Fruit fly (Drosophila melanogaster) whole organism, embryonic: ENCODE data around the gene Sidpn.

Source experiments
- ATbp ChIP-seq: fragments of 200-800 bp; sonication (Bioruptor generic); optimal IDR thresholded peaks from 2 replicates; lab custom pipeline; 2017; ENCODE audit warnings: missing biosample characterization, mild to moderate bottlenecking, missing genetic modification characterization, missing genetic modification reagents
- Atf3 ChIP-seq: fragments of 200-800 bp; sonication (Bioruptor generic); optimal IDR thresholded peaks from 3 replicates; lab custom pipeline; 2016; ENCODE audit warnings: missing biosample characterization, missing genetic modification characterization
- BEAF-32 ChIP-seq: fragments of 200-800 bp; sonication (Bioruptor generic); optimal IDR thresholded peaks from 3 replicates; lab custom pipeline; 2017; ENCODE audit warnings: missing biosample characterization, missing genetic modification characterization, mild to moderate bottlenecking, moderate library complexity, missing genetic modification reagents
- CG10147 ChIP-seq: fragments of 200-800 bp; sonication (Bioruptor generic); optimal IDR thresholded peaks from 2 replicates; lab custom pipeline; 2019; ENCODE audit warnings: missing biosample characterization, mild to moderate bottlenecking, missing genetic modification characterization, moderate library complexity
- CG10274 ChIP-seq: fragments of 200-800 bp; sonication (Bioruptor generic); optimal IDR thresholded peaks from 3 replicates; lab custom pipeline; 2017; ENCODE audit warnings: missing biosample characterization, mild to moderate bottlenecking, missing genetic modification characterization
- CG13424 ChIP-seq: fragments of 200-800 bp; sonication (Bioruptor generic); optimal IDR thresholded peaks from 2 replicates; lab custom pipeline; 2019; ENCODE audit warnings: missing biosample characterization, mild to moderate bottlenecking, missing genetic modification characterization, moderate library complexity
- CG13775 ChIP-seq: fragments of 200-800 bp; sonication (Bioruptor generic); optimal IDR thresholded peaks from 3 replicates; lab custom pipeline; 2017; ENCODE audit warnings: missing biosample characterization, mild to moderate bottlenecking, missing genetic modification characterization
- CG1529 ChIP-seq: fragments of 200-800 bp; sonication (Bioruptor generic); optimal IDR thresholded peaks from 3 replicates; lab custom pipeline; 2018; ENCODE audit warnings: missing biosample characterization, missing genetic modification characterization
- CG15514 ChIP-seq: fragments of 200-800 bp; sonication (Bioruptor generic); optimal IDR thresholded peaks from 3 replicates; lab custom pipeline; 2017; ENCODE audit warnings: missing biosample characterization, missing genetic modification characterization, mild to moderate bottlenecking, moderate library complexity, missing genetic modification reagents
- CG17328 ChIP-seq: fragments of 200-800 bp; sonication (Bioruptor generic); IDR thresholded peaks from 2 replicates; pipeline ENCODE4 v1.3.6; 2022; ENCODE audit warnings: missing biosample characterization, missing genetic modification characterization
- CG1792 ChIP-seq: fragments of 200-800 bp; sonication (Bioruptor generic); optimal IDR thresholded peaks from 2 replicates; lab custom pipeline; 2016; ENCODE audit warnings: missing biosample characterization, missing genetic modification characterization
- CG2116 ChIP-seq: fragments of 200-800 bp; sonication (Bioruptor generic); optimal IDR thresholded peaks from 3 replicates; lab custom pipeline; 2018; ENCODE audit warnings: missing biosample characterization, mild to moderate bottlenecking, missing genetic modification characterization
- CG2889 ChIP-seq: fragments of 200-800 bp; sonication (Bioruptor generic); IDR thresholded peaks from 3 replicates; pipeline ENCODE4 v1.3.6; 2022; ENCODE audit warnings: missing biosample characterization, missing genetic modification characterization
- CG3163 ChIP-seq: fragments of 200-800 bp; sonication (Bioruptor generic); optimal IDR thresholded peaks from 3 replicates; lab custom pipeline; 2016; ENCODE audit warnings: missing biosample characterization, missing genetic modification characterization
- CG32532 ChIP-seq: fragments of 200-800 bp; sonication (Bioruptor generic); IDR thresholded peaks from 2 replicates; pipeline ENCODE4 v1.3.6; 2022; ENCODE audit warnings: missing biosample characterization, missing genetic modification characterization
- CG4282 ChIP-seq: fragments of 200-800 bp; sonication (Bioruptor generic); optimal IDR thresholded peaks from 2 replicates; lab custom pipeline; 2016; ENCODE audit warnings: missing biosample characterization, missing genetic modification characterization
- CG7745 ChIP-seq: fragments of 200-800 bp; sonication (Bioruptor generic); optimal IDR thresholded peaks from 2 replicates; lab custom pipeline; 2018; ENCODE audit warnings: missing biosample characterization, mild to moderate bottlenecking, missing genetic modification characterization, moderate library complexity
- CG7963 ChIP-seq: fragments of 200-800 bp; sonication (Bioruptor generic); IDR thresholded peaks from 3 replicates; pipeline ENCODE4 v1.3.6; 2022; ENCODE audit warnings: missing biosample characterization, missing genetic modification characterization; ENCODE audit not compliant: partially characterized antibody
- CG8478 ChIP-seq: fragments of >200 bp; optimal IDR thresholded peaks from 2 replicates; lab custom pipeline; 2018
- CG9817 ChIP-seq: fragments of 200-800 bp; sonication (Bioruptor generic); optimal IDR thresholded peaks from 2 replicates; lab custom pipeline; 2018; ENCODE audit warnings: missing biosample characterization, mild to moderate bottlenecking, missing genetic modification characterization, moderate library complexity
- Doc3 ChIP-seq: fragments of 200-800 bp; sonication (Bioruptor generic); IDR thresholded peaks from 3 replicates; pipeline ENCODE4 v1.3.6; 2022; ENCODE audit warnings: missing biosample characterization, missing genetic modification characterization; ENCODE audit not compliant: partially characterized antibody
- Drgx ChIP-seq: fragments of 200-800 bp; sonication (Bioruptor generic); IDR thresholded peaks from 2 replicates; pipeline ENCODE4 v1.3.6; 2022; ENCODE audit warnings: missing biosample characterization, missing genetic modification characterization
- Eip74EF ChIP-seq, 2 experiments: fragments of 200-800 bp in 1 of 2; fragments of >200 bp in 1 of 2; sonication (Bioruptor generic) in 1 of 2; optimal IDR thresholded peaks; 2 replicates each; lab custom pipeline; 2017 to 2019; ENCODE audit warnings: missing biosample characterization in 2 of 2, missing genetic modification characterization in 2 of 2, mild to moderate bottlenecking in 1 of 2, moderate library complexity in 1 of 2
- HLH54F ChIP-seq: fragments of 200-800 bp; sonication (Bioruptor generic); optimal IDR thresholded peaks from 3 replicates; lab custom pipeline; 2016; ENCODE audit warnings: missing biosample characterization, missing genetic modification characterization
- HLHmδ ChIP-seq: fragments of 200-800 bp; sonication (Bioruptor generic); optimal IDR thresholded peaks from 2 replicates; lab custom pipeline; 2018; ENCODE audit warnings: missing biosample characterization, mild to moderate bottlenecking, missing genetic modification characterization, moderate library complexity
- Hand ChIP-seq: fragments of 200-800 bp; sonication (Bioruptor generic); optimal IDR thresholded peaks from 2 replicates; lab custom pipeline; 2017; ENCODE audit warnings: mild to moderate bottlenecking, missing biosample characterization, missing genetic modification reagents, missing genetic modification characterization
- Hey ChIP-seq: fragments of 200-800 bp; sonication (Bioruptor generic); optimal IDR thresholded peaks from 3 replicates; lab custom pipeline; 2018; ENCODE audit warnings: missing biosample characterization, mild to moderate bottlenecking, missing genetic modification characterization
- Hr39 ChIP-seq: fragments of >200 bp; optimal IDR thresholded peaks from 2 replicates; lab custom pipeline; 2017
- Lhr ChIP-seq: fragments of 200-800 bp; sonication (Bioruptor generic); optimal IDR thresholded peaks from 3 replicates; lab custom pipeline; 2017; ENCODE audit warnings: mild to moderate bottlenecking, missing biosample characterization, missing genetic modification reagents, missing genetic modification characterization
- Lpt ChIP-seq: fragments of >200 bp; optimal IDR thresholded peaks from 2 replicates; lab custom pipeline; 2018; ENCODE audit warnings: missing biosample characterization, missing genetic modification characterization
- MBD-R2 ChIP-seq: fragments of 200-800 bp; sonication (Bioruptor generic); IDR thresholded peaks from 2 replicates; pipeline ENCODE4 v1.3.6; 2022; ENCODE audit warnings: missing biosample characterization, missing genetic modification characterization
- Sin3A ChIP-seq: fragments of >200 bp; optimal IDR thresholded peaks from 2 replicates; lab custom pipeline; 2018
- ab ChIP-seq: fragments of 200-800 bp; sonication (Bioruptor generic); optimal IDR thresholded peaks from 2 replicates; lab custom pipeline; 2016; ENCODE audit warnings: missing biosample characterization, missing genetic modification characterization
- abd-A ChIP-seq: fragments of 200-800 bp; sonication (Bioruptor generic); optimal IDR thresholded peaks from 3 replicates; lab custom pipeline; 2019; ENCODE audit warnings: missing biosample characterization, mild to moderate bottlenecking, missing genetic modification characterization, moderate library complexity
- chn ChIP-seq: fragments of 200-800 bp; sonication (Bioruptor generic); optimal IDR thresholded peaks from 2 replicates; lab custom pipeline; 2016; ENCODE audit warnings: missing biosample characterization, missing genetic modification characterization
- dimm ChIP-seq: fragments of 200-800 bp; sonication (Bioruptor generic); IDR thresholded peaks from 2 replicates; pipeline ENCODE4 v1.3.6; 2022; ENCODE audit warnings: missing biosample characterization, missing genetic modification characterization
- eve ChIP-seq, 2 experiments: fragments of >200 bp; optimal IDR thresholded peaks; 2 replicates each; lab custom pipeline; 2017; ENCODE audit warnings: missing biosample characterization in 2 of 2, missing genetic modification characterization in 2 of 2
- lab ChIP-seq: fragments of 200-800 bp; sonication (Bioruptor generic); optimal IDR thresholded peaks from 3 replicates; lab custom pipeline; 2017; ENCODE audit warnings: missing biosample characterization, missing genetic modification characterization, mild to moderate bottlenecking, moderate library complexity, missing genetic modification reagents
- maf-S ChIP-seq: fragments of 200-800 bp; sonication (Bioruptor generic); optimal IDR thresholded peaks from 2 replicates; lab custom pipeline; 2016; ENCODE audit warnings: missing biosample characterization, missing genetic modification characterization
- odd ChIP-seq: fragments of 200-800 bp; sonication (Bioruptor generic); optimal IDR thresholded peaks from 2 replicates; lab custom pipeline; 2017; ENCODE audit warnings: missing biosample characterization, mild to moderate bottlenecking, missing genetic modification characterization
- otp ChIP-seq: fragments of 200-800 bp; sonication (Bioruptor generic); IDR thresholded peaks from 3 replicates; pipeline ENCODE4, ENCODE4 v1.3.6; 2022; ENCODE audit warnings: missing biosample characterization, missing genetic modification characterization
- rib ChIP-seq: fragments of 200-800 bp; sonication (Bioruptor generic); IDR thresholded peaks from 2 replicates; pipeline ENCODE4 v1.3.6; 2022; ENCODE audit warnings: missing biosample characterization, missing genetic modification characterization
- slp2 ChIP-seq: fragments of 200-800 bp; sonication (Bioruptor generic); optimal IDR thresholded peaks from 2 replicates; lab custom pipeline; 2016; ENCODE audit warnings: missing biosample characterization, missing genetic modification characterization
- so ChIP-seq: fragments of 200-800 bp; sonication (Bioruptor generic); IDR thresholded peaks from 3 replicates; pipeline ENCODE4 v1.3.6; 2022; ENCODE audit warnings: missing biosample characterization, missing genetic modification characterization
- stc ChIP-seq: fragments of 200-800 bp; sonication (Bioruptor generic); IDR thresholded peaks from 2 replicates; pipeline ENCODE4 v1.3.6; 2022; ENCODE audit warnings: missing biosample characterization, missing genetic modification characterization
- tna ChIP-seq: fragments of 200-800 bp; sonication (Bioruptor generic); IDR thresholded peaks from 2 replicates; pipeline ENCODE4 v1.3.6; 2022; ENCODE audit warnings: missing biosample characterization, missing genetic modification characterization; ENCODE audit not compliant: partially characterized antibody
- ttk ChIP-seq: fragments of 200-800 bp; sonication (Bioruptor generic); IDR thresholded peaks from 2 replicates; pipeline ENCODE4 v2.1.2; 2022; ENCODE audit warnings: missing biosample characterization, missing genetic modification characterization
- twi ChIP-seq: fragments of 200-800 bp; optimal IDR thresholded peaks from 2 replicates; lab custom pipeline; 2019; ENCODE audit warnings: missing biosample characterization, mild to moderate bottlenecking, missing genetic modification characterization, moderate library complexity
- z ChIP-seq: fragments of 200-800 bp; sonication (Bioruptor generic); IDR thresholded peaks from 3 replicates; pipeline ENCODE4 v1.3.6; 2022; ENCODE audit warnings: missing biosample characterization, missing genetic modification characterization

The Sidpn gene

DNA sequence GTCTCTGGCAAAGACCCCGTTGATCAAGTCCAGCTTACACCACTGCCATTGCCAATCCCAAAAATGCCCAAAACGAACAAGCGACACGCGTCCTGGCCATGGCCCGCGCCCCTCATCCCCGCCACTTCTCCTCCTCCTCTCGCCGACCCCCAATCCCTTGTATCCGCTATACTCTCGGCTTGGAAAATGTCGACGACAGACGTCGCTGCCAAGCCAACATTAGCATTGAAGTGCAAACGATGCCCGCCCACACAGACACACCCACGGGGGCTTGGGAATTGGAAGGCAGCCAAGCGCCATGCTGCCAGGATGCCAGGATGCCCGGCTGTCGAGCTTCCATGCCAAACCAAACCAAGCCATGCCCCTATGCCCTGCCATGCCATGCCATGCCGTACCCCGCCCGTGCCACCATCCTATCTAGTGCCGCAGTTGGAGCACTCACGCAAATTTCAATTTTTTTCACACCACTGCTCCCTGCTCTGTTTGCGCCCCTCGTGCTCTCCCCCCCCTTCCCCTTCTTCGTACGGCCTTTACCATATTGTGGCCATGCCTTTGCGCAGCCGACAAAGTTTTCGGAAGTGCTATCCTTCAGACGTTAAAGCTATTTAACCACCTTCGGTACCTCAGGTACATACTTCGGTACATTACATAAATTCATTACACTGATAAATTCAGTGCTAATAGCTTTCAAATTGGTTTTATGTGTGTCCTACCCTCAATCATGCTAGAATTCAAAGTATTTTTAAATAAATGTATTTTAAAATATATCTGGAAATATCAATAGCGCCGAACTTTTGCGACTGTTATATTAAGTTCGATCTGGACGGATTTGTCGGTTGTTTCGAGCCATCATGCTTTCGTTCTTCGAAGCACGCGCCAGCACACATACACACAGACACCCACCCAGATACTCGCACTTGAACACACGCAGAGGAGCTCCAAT lies 6.0 kb upstream of the Sidpn start (continued):
- no peak for TF ChIP-seq Drgx (GFP tag; lab: Robert Waterston, UW)
- TF ChIP-seq Eip74EF (GFP tag; optimal IDR thresholded peaks at IDR 0.05; lab: Kevin White, UChicago) = peak in 1 of 2 experiments; percentile 80
- peak; percentile 65; the same call in 1 of the 2 replicates for TF ChIP-seq ttk (GFP tag; lab: Robert Waterston, UW)
- TF ChIP-seq maf-S (GFP tag; lab: Kevin White, UChicago) = no peak
- no peak for TF ChIP-seq CG8478 (lab: Kevin White, UChicago)
- peak; percentile 89 for TF ChIP-seq Hey (tag; lab: Kevin White, UChicago)
- peak; percentile 82 for TF ChIP-seq ATbp (GFP tag; lab: Kevin White, UChicago)
- TF ChIP-seq CG1792 (GFP tag; lab: Kevin White, UChicago) = no peak
- TF ChIP-seq Lpt (GFP tag; lab: Kevin White, UChicago) = no peak
- no peak for TF ChIP-seq Sin3A (lab: Kevin White, UChicago)
- peak; percentile 91 for TF ChIP-seq Hand (GFP tag; lab: Kevin White, UChicago)
- TF ChIP-seq Atf3 (GFP tag; lab: Kevin White, UChicago) = no peak
- TF ChIP-seq BEAF-32 = no peak
- peak; percentile 68 for TF ChIP-seq CG13775 (GFP tag; lab: Kevin White, UChicago)
- TF ChIP-seq CG10274 (GFP tag; lab: Kevin White, UChicago) = peak; percentile 11
- no peak for TF ChIP-seq CG7745 (tag; lab: Kevin White, UChicago)
- TF ChIP-seq otp (GFP tag; lab: Robert Waterston, UW) = 0 out of 3 replicates have a peak, but pooled peaks have one; percentile 24
- no peak for TF ChIP-seq CG3163
- no peak for TF ChIP-seq tna (GFP tag; lab: Robert Waterston, UW)
- peak; percentile 83 for TF ChIP-seq lab (GFP tag; lab: Kevin White, UChicago)
- no peak for TF ChIP-seq eve (GFP tag; optimal IDR thresholded peaks at IDR 0.05; lab: Kevin White, UChicago)
- no peak for TF ChIP-seq Hr39 (lab: Kevin White, UChicago)
- 0 out of 2 replicates have a peak, but pooled peaks have one; percentile 24 for TF ChIP-seq MBD-R2 (GFP tag; lab: Robert Waterston, UW)
- TF ChIP-seq CG17328 (GFP tag; lab: Robert Waterston, UW) = peak; percentile 70
- TF ChIP-seq CG10147 (GFP tag; lab: Kevin White, UChicago) = peak; percentile 86
- TF ChIP-seq abd-A (tag; lab: Kevin White, UChicago) = peak; percentile 94
- peak; percentile 75 for TF ChIP-seq CG9817 (tag; lab: Kevin White, UChicago)
- TF ChIP-seq odd (GFP tag; lab: Kevin White, UChicago) = peak; percentile 81
- TF ChIP-seq CG7963 = no peak
- TF ChIP-seq ab (GFP tag; lab: Kevin White, UChicago) = no peak
- TF ChIP-seq CG2116 (GFP tag; lab: Kevin White, UChicago) = peak; percentile 29
- peak; percentile 38; the same call in 1 of the 3 replicates for TF ChIP-seq CG2889 (GFP tag; lab: Robert Waterston, UW)
- TF ChIP-seq dimm (GFP tag; lab: Robert Waterston, UW) = no peak
- TF ChIP-seq rib (GFP tag; lab: Robert Waterston, UW) = no peak; the same call in 1 of the 2 replicates
- TF ChIP-seq stc (GFP tag; lab: Robert Waterston, UW) = 0 out of 2 replicates have a peak, but pooled peaks have one; percentile 39
- TF ChIP-seq CG32532 (GFP tag; lab: Robert Waterston, UW) = peak; percentile 52
- peak; percentile 78; the same call in 2 of the 3 replicates for TF ChIP-seq so (GFP tag; lab: Robert Waterston, UW)
- TF ChIP-seq CG1529 (GFP tag; lab: Kevin White, UChicago) = peak; percentile 85
- no peak for TF ChIP-seq HLHmδ
- TF ChIP-seq CG15514 = peak; percentile 43
- no peak for TF ChIP-seq CG4282 (GFP tag; lab: Kevin White, UChicago)
- TF ChIP-seq chn (GFP tag; lab: Kevin White, UChicago) = peak; percentile 49
- peak; percentile 51 for TF ChIP-seq HLH54F (GFP tag; lab: Kevin White, UChicago)
- TF ChIP-seq CG13424 (tag; lab: Kevin White, UChicago) = peak; percentile 89
- TF ChIP-seq Doc3 = no peak
- TF ChIP-seq Lhr = peak; percentile 36
- peak; percentile 80 for TF ChIP-seq twi
- peak; percentile 30 for TF ChIP-seq slp2 (GFP tag; lab: Kevin White, UChicago)
- no peak for TF ChIP-seq z (GFP tag; lab: Robert Waterston, UW)
